Fruit fly (Drosophila melanogaster): Measurements from ENCODE around the gene CG18530.

dm6 chr3R:12653511-12654252 is 20.5 kb downstream of the CG18530 start:
- TF ChIP-seq h (optimal IDR thresholded peaks at IDR 0.05) (no peak), insv (optimal IDR thresholded peaks at IDR 0.05) (no peak), psq (optimal IDR thresholded peaks at IDR 0.05) (no peak), Myc (optimal IDR thresholded peaks at IDR 0.05) (no peak), Sin3A (optimal IDR thresholded peaks at IDR 0.05) (no peak)
